Worm (Caenorhabditis elegans) whole organism, midembryonic: ENCODE data around the gene B0294.1.

Source experiments
- T22C8.4 ChIP-seq: fragments of 200-800 bp; sonication (Bioruptor generic); IDR thresholded peaks from 2 replicates; pipeline ENCODE4 v1.3.6; 2022; ENCODE audit warnings: missing genetic modification characterization, missing compliant biosample characterization
- cog-1 ChIP-seq: sonication (generic microtip); optimal IDR thresholded peaks from 2 replicates; lab custom pipeline; 2016; ENCODE audit warnings: missing genetic modification characterization, missing compliant biosample characterization
- flt-1 ChIP-seq: fragments of 200-800 bp; sonication (Bioruptor generic); IDR thresholded peaks from 2 replicates; pipeline ENCODE4 v1.3.6; 2022; ENCODE audit warnings: missing genetic modification characterization, missing compliant biosample characterization
- klf-2 ChIP-seq: fragments of 200-800 bp; sonication (Bioruptor generic); conservative IDR thresholded peaks from 2 replicates; pipeline ENCODE4 v1.3.6; 2022; ENCODE audit warnings: missing genetic modification reagents, missing genetic modification characterization, missing compliant biosample characterization
- med-1 ChIP-seq: sonication (generic microtip); optimal IDR thresholded peaks from 2 replicates; lab custom pipeline; 2017; ENCODE audit warnings: missing genetic modification characterization, mild to moderate bottlenecking, missing compliant biosample characterization, antibody characterized with exemption, missing genetic modification reagents; ENCODE audit not compliant: insufficient read depth
- ref-1 ChIP-seq: fragments of 200-800 bp; sonication (Bioruptor generic); conservative IDR thresholded peaks from 2 replicates; pipeline ENCODE4 v1.3.6; 2022; ENCODE audit warnings: missing genetic modification reagents, missing genetic modification characterization, missing compliant biosample characterization
- tab-1 ChIP-seq: fragments of 200-800 bp; sonication (Bioruptor generic); IDR thresholded peaks from 2 replicates; pipeline ENCODE4 v1.3.6; 2022; ENCODE audit warnings: missing genetic modification characterization, missing compliant biosample characterization
- ztf-23 ChIP-seq: fragments of 200-800 bp; sonication (Bioruptor generic); IDR thresholded peaks from 2 replicates; pipeline ENCODE4 v1.3.6; 2022; ENCODE audit warnings: missing genetic modification reagents, missing genetic modification characterization, missing compliant biosample characterization
- ztf-29 ChIP-seq: fragments of 200-800 bp; sonication (Bioruptor generic); IDR thresholded peaks from 2 replicates; pipeline ENCODE4 v1.3.6; 2022; ENCODE audit warnings: missing genetic modification reagents, missing genetic modification characterization, missing compliant biosample characterization

Gene B0294.1

ce11 chrX:1909353-1909752 lies 12.2 kb upstream of the B0294.1 start:
- TF ChIP-seq T22C8.4, result peak; percentile 39; the same call in 1 of the 2 replicates
- TF ChIP-seq flt-1 (GFP tag; lab: Robert Waterston, UW), result peak; percentile 8; the same call in 1 of the 2 replicates
- no peak for TF ChIP-seq med-1 (GFP tag; lab: Kevin White, UChicago)
- TF ChIP-seq tab-1 (GFP tag; lab: Robert Waterston, UW), result 0 out of 2 replicates have a peak, but pooled peaks have one; percentile 48
- TF ChIP-seq cog-1 (tag; lab: Kevin White, UChicago), result no peak
- TF ChIP-seq ztf-23 (GFP tag; lab: Robert Waterston, UW), result peak; percentile 71

DNA sequence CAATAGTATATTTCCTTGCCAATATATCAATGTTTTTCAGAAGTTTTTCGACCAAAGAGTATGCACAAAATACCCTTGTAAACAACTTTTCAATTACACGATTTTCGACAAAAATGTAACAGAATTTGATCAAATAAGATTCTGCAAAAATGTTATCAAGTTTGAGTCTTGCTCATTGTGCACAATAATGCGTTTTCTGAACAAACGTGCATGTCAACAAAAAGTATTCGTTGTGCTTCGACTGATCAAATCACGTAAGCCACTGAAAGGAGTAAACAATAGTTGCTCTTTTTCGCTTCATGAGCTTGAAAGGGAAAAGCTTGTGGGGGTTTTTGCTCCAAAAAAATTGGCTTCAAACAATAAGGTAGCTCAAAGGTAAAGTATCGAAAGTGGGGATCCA lies 9.9 kb upstream of the B0294.1 start:
- TF ChIP-seq med-1 (GFP tag; lab: Kevin White, UChicago) (no peak), klf-2 (GFP tag; lab: Robert Waterston, UW) (no peak), cog-1 (tag; lab: Kevin White, UChicago) (no peak), ztf-23 (GFP tag; lab: Robert Waterston, UW) (no peak), ztf-29 (no peak), tab-1 (GFP tag; lab: Robert Waterston, UW) (no peak), T22C8.4 (no peak), flt-1 (GFP tag; lab: Robert Waterston, UW) (no peak), ref-1 (GFP tag; lab: Robert Waterston, UW) (no peak)

DNA sequence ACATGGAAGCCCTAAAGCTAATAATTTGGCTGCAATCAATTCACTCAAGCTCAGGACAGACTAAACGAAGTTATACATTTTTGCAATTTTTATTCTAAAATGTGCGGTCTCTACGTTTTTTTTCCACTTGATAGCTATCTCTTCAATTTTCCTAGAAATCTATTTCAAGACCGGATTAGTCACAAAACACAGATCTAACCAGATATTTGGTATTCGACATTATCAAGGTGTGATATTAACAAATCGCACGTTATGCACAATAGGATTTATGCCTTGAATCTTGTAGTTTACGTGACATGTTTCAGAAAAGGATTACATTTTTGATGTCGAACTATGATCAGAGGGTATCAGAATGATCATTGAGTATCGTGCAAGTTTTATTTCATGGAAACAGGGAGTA lies 4.3 kb upstream of the B0294.1 start:
- TF ChIP-seq cog-1 (tag; lab: Kevin White, UChicago) (no peak), ztf-29 (no peak), ref-1 (GFP tag; lab: Robert Waterston, UW) (no peak), med-1 (GFP tag; lab: Kevin White, UChicago) (no peak)

DNA sequence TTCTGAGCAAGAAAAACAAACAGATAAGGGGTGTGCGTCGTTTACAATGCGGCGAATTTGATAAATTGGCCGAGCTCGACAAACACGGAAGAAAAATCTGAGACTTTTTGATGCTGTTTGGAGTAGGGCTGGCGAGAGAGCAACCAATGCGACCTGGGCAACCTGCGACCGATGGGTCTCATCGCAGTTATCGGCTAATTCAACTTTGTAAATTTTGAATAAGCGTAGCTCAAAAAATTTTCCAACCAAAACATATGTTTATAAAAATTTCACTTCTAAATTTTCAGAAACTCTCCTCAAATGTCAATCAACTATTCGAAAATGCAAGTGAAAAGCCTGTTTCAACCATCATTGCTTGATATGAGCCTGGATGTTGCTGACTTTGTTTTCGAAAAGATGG lies 5.3 kb downstream of the B0294.1 start, which contains the start of gene B0294.3:
B0294.3 (plus strand) TSS at position 301 of the 400 bp plus-strand sequence.
- TF ChIP-seq cog-1 (tag; lab: Kevin White, UChicago), result no peak
- TF ChIP-seq tab-1 (GFP tag; lab: Robert Waterston, UW), result no peak
- no peak for TF ChIP-seq ztf-29
- TF ChIP-seq T22C8.4, result no peak
- no peak for TF ChIP-seq flt-1 (GFP tag; lab: Robert Waterston, UW)
- TF ChIP-seq med-1 (GFP tag; lab: Kevin White, UChicago), result no peak
- no peak for TF ChIP-seq ref-1 (GFP tag; lab: Robert Waterston, UW)
- no peak for TF ChIP-seq ztf-23 (GFP tag; lab: Robert Waterston, UW)
- TF ChIP-seq klf-2 (GFP tag; lab: Robert Waterston, UW), result no peak

- TF ChIP-seq med-1 (GFP tag; lab: Kevin White, UChicago), result no peak
Observed at ce11 chrX:1890817-1891216, 6.3 kb downstream of the B0294.1 start.

ce11 chrX:1888445-1889035 lies 8.6 kb downstream of the B0294.1 start:
- no peak for TF ChIP-seq ztf-23 (GFP tag; lab: Robert Waterston, UW)
- TF ChIP-seq cog-1 (tag; lab: Kevin White, UChicago), result peak; percentile 36

- peak; percentile 86 for TF ChIP-seq ref-1 (GFP tag; lab: Robert Waterston, UW)
- TF ChIP-seq med-1 (GFP tag; lab: Kevin White, UChicago), result peak; percentile 59
- TF ChIP-seq klf-2 (GFP tag; lab: Robert Waterston, UW), result peak; percentile 76
- peak; percentile 78 for TF ChIP-seq T22C8.4
- peak; percentile 94 for TF ChIP-seq flt-1 (GFP tag; lab: Robert Waterston, UW)
- TF ChIP-seq cog-1 (tag; lab: Kevin White, UChicago), result peak; percentile 66
- peak; percentile 85 for TF ChIP-seq ztf-29
- peak; percentile 88 for TF ChIP-seq ztf-23 (GFP tag; lab: Robert Waterston, UW)
- peak; percentile 94 for TF ChIP-seq tab-1 (GFP tag; lab: Robert Waterston, UW)
Observed at ce11 chrX:1880665-1881064, 16.5 kb downstream of the B0294.1 start.

- no peak for TF ChIP-seq cog-1 (tag; lab: Kevin White, UChicago)
- no peak for TF ChIP-seq T22C8.4
- TF ChIP-seq ztf-29, result no peak
- no peak for TF ChIP-seq med-1 (GFP tag; lab: Kevin White, UChicago)
- TF ChIP-seq flt-1 (GFP tag; lab: Robert Waterston, UW), result no peak
- no peak for TF ChIP-seq tab-1 (GFP tag; lab: Robert Waterston, UW)
- TF ChIP-seq ref-1 (GFP tag; lab: Robert Waterston, UW), result no peak
- no peak for TF ChIP-seq klf-2 (GFP tag; lab: Robert Waterston, UW)
- no peak for TF ChIP-seq ztf-23 (GFP tag; lab: Robert Waterston, UW)
Observed at ce11 chrX:1870991-1871390, 26.2 kb downstream of the B0294.1 start.

DNA sequence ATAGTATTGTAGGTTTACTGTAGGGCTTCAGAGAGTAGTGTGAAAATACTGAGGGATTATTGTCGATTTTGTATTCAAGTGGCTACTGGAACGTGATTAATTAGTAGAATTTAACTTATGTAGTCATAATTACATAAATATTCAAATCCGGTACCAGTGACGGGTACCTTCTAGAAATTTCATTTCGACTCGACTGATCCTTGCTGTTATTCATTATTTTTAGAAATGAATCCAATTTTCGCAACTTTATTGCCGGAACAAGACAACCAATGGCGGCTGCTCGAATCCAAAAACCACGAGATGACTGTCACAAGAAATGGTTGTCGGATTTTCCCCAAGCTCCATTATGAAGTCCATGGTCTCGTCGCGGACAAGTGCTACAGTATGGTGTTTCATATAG lies 32.2 kb downstream of the B0294.1 start, which contains the start of gene tbx-41:
tbx-41 (plus strand) TSS at position 301 of the 400 bp plus-strand sequence.
- TF ChIP-seq flt-1 (GFP tag; lab: Robert Waterston, UW) (no peak), ztf-29 (no peak), ztf-23 (GFP tag; lab: Robert Waterston, UW) (no peak)

DNA sequence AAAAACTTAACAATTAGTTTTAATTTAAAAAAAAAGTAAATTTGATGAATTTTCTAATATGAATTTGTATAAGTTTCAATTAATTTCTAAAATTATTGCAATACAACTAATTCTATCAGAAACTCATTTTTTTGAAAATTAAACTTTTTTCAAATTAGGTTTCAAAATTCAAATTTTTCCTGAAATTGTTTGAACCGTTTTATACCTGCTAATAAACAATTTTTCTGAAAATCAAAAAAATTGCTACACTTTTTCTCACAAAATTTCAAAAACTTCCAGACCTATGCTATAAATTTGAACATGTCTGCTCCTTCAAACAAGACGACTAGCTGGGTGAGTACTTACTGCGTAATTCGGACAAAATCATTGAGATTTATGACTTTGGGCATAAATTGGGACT lies 36.7 kb downstream of the B0294.1 start, which contains the start of gene T26C11.8:
T26C11.8 (plus strand) TSS at position 301 of the 400 bp plus-strand sequence.
- TF ChIP-seq ref-1 (GFP tag; lab: Robert Waterston, UW) (no peak), ztf-23 (GFP tag; lab: Robert Waterston, UW) (no peak), flt-1 (GFP tag; lab: Robert Waterston, UW) (no peak), med-1 (GFP tag; lab: Kevin White, UChicago) (no peak), cog-1 (tag; lab: Kevin White, UChicago) (no peak), ztf-29 (no peak), tab-1 (GFP tag; lab: Robert Waterston, UW) (no peak), T22C8.4 (no peak)
